Fruit fly (Drosophila melanogaster): Measurements from ENCODE around the gene CG8031.

The CG8031 gene

DNA sequence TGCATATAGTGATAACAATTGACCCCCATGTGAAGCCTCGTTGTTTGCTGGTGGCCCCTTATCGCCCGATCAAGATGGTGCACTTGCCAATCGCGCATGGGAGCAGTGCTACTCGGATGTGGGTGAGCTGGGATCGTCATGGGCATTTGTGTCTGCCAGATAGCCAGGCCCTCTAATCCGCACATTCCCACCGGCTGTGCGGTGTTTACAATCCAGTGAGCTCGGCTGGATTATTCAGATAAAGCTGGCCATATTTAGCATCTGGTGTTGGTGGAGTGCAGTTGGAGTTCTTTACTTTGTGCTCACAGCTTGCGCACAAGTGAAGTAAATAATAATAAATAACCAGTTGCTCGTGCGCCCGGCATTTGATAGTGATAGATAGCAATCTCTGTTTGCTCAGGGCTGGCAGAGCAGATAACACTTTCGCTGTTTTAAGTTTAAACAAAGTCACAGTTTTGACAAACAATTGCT is 21.9 kb upstream of the CG8031 start (continued):
- TF ChIP-seq hkb (optimal IDR thresholded peaks at IDR 0.05), result no peak
- no peak for TF ChIP-seq hkb (GFP tag; IDR thresholded peaks at IDR 0.05)
- TF ChIP-seq fd102C (GFP tag; optimal IDR thresholded peaks at IDR 0.05), result no peak
- no peak for TF ChIP-seq CG9817 (tag; optimal IDR thresholded peaks at IDR 0.05)
- no peak for TF ChIP-seq CG3163 (GFP tag; optimal IDR thresholded peaks at IDR 0.05)
- TF ChIP-seq pho (GFP tag; optimal IDR thresholded peaks at IDR 0.05), result no peak
- TF ChIP-seq CG17361 (GFP tag; IDR thresholded peaks at IDR 0.05), result no peak
- TF ChIP-seq CG2712 (tag; optimal IDR thresholded peaks at IDR 0.05), result no peak
- no peak for TF ChIP-seq CG5953 (GFP tag; IDR thresholded peaks at IDR 0.05)
- TF ChIP-seq sim (GFP tag; IDR thresholded peaks at IDR 0.05), result peak; percentile 31; the same call in 1 of the 2 replicates
- no peak for TF ChIP-seq ase (GFP tag; IDR thresholded peaks at IDR 0.05)
- no peak for TF ChIP-seq CG8944 (GFP tag; optimal IDR thresholded peaks at IDR 0.05)
- no peak for TF ChIP-seq eyg (GFP tag; optimal IDR thresholded peaks at IDR 0.05)
- no peak for TF ChIP-seq HmgD (GFP tag; optimal IDR thresholded peaks at IDR 0.05)
- no peak for TF ChIP-seq CG32772 (GFP tag; IDR thresholded peaks at IDR 0.05)
- TF ChIP-seq Doc2 (GFP tag; IDR thresholded peaks at IDR 0.05), result no peak
- no peak for TF ChIP-seq CG7963 (GFP tag; IDR thresholded peaks at IDR 0.05; ENCODE audit: partially characterized antibody)
- TF ChIP-seq CG9215 (GFP tag; IDR thresholded peaks at IDR 0.05), result no peak
- TF ChIP-seq bab2 (GFP tag; optimal IDR thresholded peaks at IDR 0.05), result peak; percentile 37
- peak; percentile 42 for TF ChIP-seq CG18764 (GFP tag; optimal IDR thresholded peaks at IDR 0.05)
- no peak for TF ChIP-seq CG7556 (GFP tag; optimal IDR thresholded peaks at IDR 0.05)
- TF ChIP-seq Usf (GFP tag; optimal IDR thresholded peaks at IDR 0.05), result no peak
- no peak for TF ChIP-seq esg (GFP tag; conservative IDR thresholded peaks at IDR 0.05)
- no peak for TF ChIP-seq rib (GFP tag; IDR thresholded peaks at IDR 0.05)
- no peak for TF ChIP-seq HmgZ (tag; optimal IDR thresholded peaks at IDR 0.05)
- peak; percentile 12; the same call in 1 of the 2 replicates for TF ChIP-seq CG17328 (GFP tag; IDR thresholded peaks at IDR 0.05)
- TF ChIP-seq chinmo (GFP tag; IDR thresholded peaks at IDR 0.05; ENCODE audit: partially characterized antibody), result no peak
- peak; percentile 36 for TF ChIP-seq BtbVII (GFP tag; optimal IDR thresholded peaks at IDR 0.05)
- TF ChIP-seq Mrtf (GFP tag; IDR thresholded peaks at IDR 0.05), result no peak
- peak; percentile 26 for TF ChIP-seq CrebB (tag; optimal IDR thresholded peaks at IDR 0.05)
- 0 out of 2 replicates have a peak, but pooled peaks have one; percentile 12 for TF ChIP-seq Nf-YA (GFP tag; IDR thresholded peaks at IDR 0.05)
- TF ChIP-seq kah (GFP tag; optimal IDR thresholded peaks at IDR 0.05), result peak; percentile 22
- TF ChIP-seq Fer3 (tag; optimal IDR thresholded peaks at IDR 0.05), result peak; percentile 37
- TF ChIP-seq CG7928 (GFP tag; optimal IDR thresholded peaks at IDR 0.05), result peak; percentile 79
- no peak; the same call in 1 of the 2 replicates for TF ChIP-seq ttk (GFP tag; IDR thresholded peaks at IDR 0.05)
- TF ChIP-seq chm (GFP tag; IDR thresholded peaks at IDR 0.05), result peak; percentile 33; the same call in 1 of the 2 replicates
- TF ChIP-seq CG4282 (GFP tag; optimal IDR thresholded peaks at IDR 0.05), result no peak
- no peak for TF ChIP-seq oc (tag; optimal IDR thresholded peaks at IDR 0.05)
- TF ChIP-seq Dek (tag; optimal IDR thresholded peaks at IDR 0.05), result peak; percentile 19
- no peak for TF ChIP-seq Mad (GFP tag; optimal IDR thresholded peaks at IDR 0.05)
- TF ChIP-seq lmd (GFP tag; IDR thresholded peaks at IDR 0.05), result no peak
- no peak for TF ChIP-seq CG16779 (GFP tag; IDR thresholded peaks at IDR 0.05)
- peak; percentile 60 for TF ChIP-seq CG2875 (GFP tag; optimal IDR thresholded peaks at IDR 0.05)
- TF ChIP-seq Adf1 (GFP tag; IDR thresholded peaks at IDR 0.05), result no peak
- TF ChIP-seq Camta (GFP tag; optimal IDR thresholded peaks at IDR 0.05), result peak; percentile 9
- no peak for TF ChIP-seq Hr39 (optimal IDR thresholded peaks at IDR 0.05)
- no peak for TF ChIP-seq Tbp (GFP tag; optimal IDR thresholded peaks at IDR 0.05)
- peak; percentile 51 for TF ChIP-seq CG4707 (GFP tag; optimal IDR thresholded peaks at IDR 0.05)
- no peak for TF ChIP-seq CG6854 (GFP tag; optimal IDR thresholded peaks at IDR 0.05)
- peak; percentile 25 for TF ChIP-seq HLHmδ (GFP tag; optimal IDR thresholded peaks at IDR 0.05)
- no peak for TF ChIP-seq Lpt (GFP tag; optimal IDR thresholded peaks at IDR 0.05)
- TF ChIP-seq tup (GFP tag; optimal IDR thresholded peaks at IDR 0.05), result no peak
- no peak for TF ChIP-seq gro (GFP tag; optimal IDR thresholded peaks at IDR 0.05)
